ENCODE assay signal across 5 fruit fly cellular contexts in the genomic region with DNA sequence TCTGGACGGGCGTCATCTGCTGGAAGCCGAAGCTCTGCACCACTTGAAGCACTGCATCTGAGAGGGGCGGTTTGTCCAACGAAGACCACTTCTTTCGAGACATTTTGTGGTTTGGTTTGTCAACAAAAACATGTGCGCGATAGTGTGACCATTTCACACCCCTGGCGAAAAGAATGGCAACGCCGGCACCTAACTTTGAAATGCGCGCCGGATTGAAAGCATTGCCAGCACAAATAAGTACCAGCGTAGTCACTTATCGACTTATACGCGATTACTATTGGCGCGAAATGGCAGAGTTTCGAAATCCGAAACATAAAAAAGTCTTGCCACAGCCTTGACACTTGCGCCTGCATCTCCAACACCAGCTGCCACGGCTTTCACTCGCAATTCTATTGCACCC.
TF ChIP-seq lines count a peak whose summit lies in the region.

Gene CG9630 (minus strand): TSS at position 157 of the 400 bp plus-strand sequence.

- TF ChIP-seq CTCF in S2 (optimal IDR thresholded peaks at IDR 0.05; lab: Kevin White, UChicago) = peak; percentile 38 to 55
- TF ChIP-seq CTCF in whole organism, embryonic (GFP tag; optimal IDR thresholded peaks at IDR 0.05; lab: Kevin White, UChicago) = peak; percentile 40

TF ChIP-seq in whole organism, adult, 20 proteins besides CTCF, POLR2A, EP300 and RAD21:
- TF ChIP-seq CG7101 (tag; optimal IDR thresholded peaks at IDR 0.05; lab: Kevin White, UChicago) (peak; percentile 4), cnc (optimal IDR thresholded peaks at IDR 0.05; lab: Kevin White, UChicago) (no peak), bab1 (GFP tag; optimal IDR thresholded peaks at IDR 0.05; lab: Kevin White, UChicago) (peak; percentile 56), Mnt (GFP tag; optimal IDR thresholded peaks at IDR 0.05; lab: Kevin White, UChicago) (peak; percentile 100), Crg-1 (GFP tag; optimal IDR thresholded peaks at IDR 0.05; lab: Kevin White, UChicago) (no peak)

TF ChIP-seq in whole organism, embryonic, 481 proteins besides CTCF, POLR2A, EP300 and RAD21 (continues in another document):
- no peak for TF ChIP-seq CG12219 (GFP tag; optimal IDR thresholded peaks at IDR 0.05; lab: Kevin White, UChicago)
- no peak for TF ChIP-seq CG4282 (GFP tag; optimal IDR thresholded peaks at IDR 0.05; lab: Kevin White, UChicago)
- peak; percentile 74 for TF ChIP-seq bbx (GFP tag; IDR thresholded peaks at IDR 0.05; lab: Robert Waterston, UW; ENCODE audit: partially characterized antibody)
- TF ChIP-seq ham (GFP tag; IDR thresholded peaks at IDR 0.05; lab: Robert Waterston, UW) = no peak
- TF ChIP-seq CG9817 (tag; optimal IDR thresholded peaks at IDR 0.05; lab: Kevin White, UChicago) = no peak
- no peak for TF ChIP-seq CG1024 (GFP tag; IDR thresholded peaks at IDR 0.05; lab: Robert Waterston, UW)
- no peak for TF ChIP-seq ken (GFP tag; IDR thresholded peaks at IDR 0.05; lab: Robert Waterston, UW)
- TF ChIP-seq Side (GFP tag; optimal IDR thresholded peaks at IDR 0.05; lab: Kevin White, UChicago) = no peak
- no peak for TF ChIP-seq CG8359 (GFP tag; optimal IDR thresholded peaks at IDR 0.05; lab: Kevin White, UChicago; ENCODE audit: borderline replicate concordance)
- no peak for TF ChIP-seq Atf6 (GFP tag; IDR thresholded peaks at IDR 0.05; lab: Robert Waterston, UW)
- TF ChIP-seq Abd-B (GFP tag; optimal IDR thresholded peaks at IDR 0.05; lab: Kevin White, UChicago) = no peak
- TF ChIP-seq CG17186 (GFP tag; optimal IDR thresholded peaks at IDR 0.05; lab: Kevin White, UChicago) = peak; percentile 93
- TF ChIP-seq CG11504 (tag; optimal IDR thresholded peaks at IDR 0.05; lab: Kevin White, UChicago) = no peak
- no peak for TF ChIP-seq CG1602 (GFP tag; optimal IDR thresholded peaks at IDR 0.05; lab: Kevin White, UChicago)
- no peak for TF ChIP-seq NC2α (GFP tag; optimal IDR thresholded peaks at IDR 0.05; lab: Kevin White, UChicago)
- peak; percentile 79 for TF ChIP-seq Ets97D (GFP tag; optimal IDR thresholded peaks at IDR 0.05; lab: Kevin White, UChicago)
- no peak for TF ChIP-seq gro (GFP tag; optimal IDR thresholded peaks at IDR 0.05; lab: Kevin White, UChicago)
- TF ChIP-seq BtbVII (GFP tag; optimal IDR thresholded peaks at IDR 0.05; lab: Kevin White, UChicago) = no peak
- TF ChIP-seq bcd (GFP tag; optimal IDR thresholded peaks at IDR 0.05; lab: Kevin White, UChicago) = no peak
- no peak for TF ChIP-seq CG10543 (GFP tag; optimal IDR thresholded peaks at IDR 0.05; lab: Kevin White, UChicago)
- TF ChIP-seq h (optimal IDR thresholded peaks at IDR 0.05; lab: Kevin White, UChicago) = no peak
- TF ChIP-seq cas (GFP tag; IDR thresholded peaks at IDR 0.05; lab: Robert Waterston, UW) = no peak
- no peak for TF ChIP-seq Drgx (GFP tag; IDR thresholded peaks at IDR 0.05; lab: Robert Waterston, UW)
- no peak for TF ChIP-seq Hr3 (GFP tag; optimal IDR thresholded peaks at IDR 0.05; lab: Kevin White, UChicago)
- TF ChIP-seq tin (GFP tag; optimal IDR thresholded peaks at IDR 0.05; lab: Kevin White, UChicago) = no peak
- peak; percentile 87 for TF ChIP-seq CG15514 (GFP tag; optimal IDR thresholded peaks at IDR 0.05; lab: Kevin White, UChicago)
- no peak for TF ChIP-seq Doc2 (GFP tag; IDR thresholded peaks at IDR 0.05; lab: Robert Waterston, UW)
- no peak for TF ChIP-seq yki (optimal IDR thresholded peaks at IDR 0.05; lab: Kevin White, UChicago)

TF ChIP-seq in whole organism, prepupa, 60 proteins besides CTCF, POLR2A, EP300 and RAD21:
- TF ChIP-seq fkh (GFP tag; optimal IDR thresholded peaks at IDR 0.05; lab: Kevin White, UChicago) (peak; percentile 94), CG11294 (GFP tag; IDR thresholded peaks at IDR 0.05; lab: Robert Waterston, UW) (no peak)
TF ChIP-seq in whole organism, prepupa: peak in this region for 1.

TF ChIP-seq in whole organism, wandering third instar larva, 38 proteins besides CTCF, POLR2A, EP300 and RAD21:
- TF ChIP-seq Dif (GFP tag; optimal IDR thresholded peaks at IDR 0.05; lab: Kevin White, UChicago; ENCODE audit: partially characterized antibody) (peak; percentile 13), dsf (GFP tag; optimal IDR thresholded peaks at IDR 0.05; lab: Kevin White, UChicago; ENCODE audit: borderline replicate concordance) (no peak), Myc (optimal IDR thresholded peaks at IDR 0.05; lab: Kevin White, UChicago) (peak; percentile 55)
